Worm (Caenorhabditis elegans): ENCODE data around the gene fbn-1.

- TF ChIP-seq nhr-21 (tag; optimal IDR thresholded peaks at IDR 0.05): no peak
- no peak for TF ChIP-seq unc-62 (GFP tag; optimal IDR thresholded peaks at IDR 0.05)
- TF ChIP-seq zag-1 (tag; optimal IDR thresholded peaks at IDR 0.05): no peak
- no peak for TF ChIP-seq dmd-4 (tag; optimal IDR thresholded peaks at IDR 0.05)
- TF ChIP-seq lsy-2 (tag; optimal IDR thresholded peaks at IDR 0.05): no peak
- TF ChIP-seq nhr-77 (tag; optimal IDR thresholded peaks at IDR 0.05): no peak
- TF ChIP-seq egl-27 (tag; optimal IDR thresholded peaks at IDR 0.05): no peak
- no peak for TF ChIP-seq elt-3 (tag; optimal IDR thresholded peaks at IDR 0.05)
- TF ChIP-seq lin-39 (tag; optimal IDR thresholded peaks at IDR 0.05): no peak
- no peak for TF ChIP-seq blmp-1 (tag; optimal IDR thresholded peaks at IDR 0.05; ENCODE audit: insufficient read depth)
- TF ChIP-seq elt-1 (tag; optimal IDR thresholded peaks at IDR 0.05): no peak
- no peak for TF ChIP-seq nhr-237 (tag; optimal IDR thresholded peaks at IDR 0.05)
- no peak for TF ChIP-seq nhr-10 (tag; optimal IDR thresholded peaks at IDR 0.05)
These were observed 31.8 kb upstream of the fbn-1 start, which contains the start of gene R13A5.11 for ce11 chrIII:7593285-7593928.

Data from whole organism, L2 larva.